Worm (Caenorhabditis elegans) whole organism, L1 larva: ENCODE measurements around the gene lact-7.

Source experiments
- C16A3.4 ChIP-seq: fragments of 150-350 bp; optimal IDR thresholded peaks from 2 replicates; lab custom pipeline; 2014; ENCODE audit warnings: missing biosample characterization, missing genetic modification characterization
- Y116A8C.19 ChIP-seq: sonication (generic microtip); optimal IDR thresholded peaks from 2 replicates; lab custom pipeline; 2016; ENCODE audit warnings: missing compliant biosample characterization, missing genetic modification characterization, borderline replicate concordance
- alr-1 ChIP-seq: fragments of 200-800 bp; sonication (Bioruptor generic); optimal IDR thresholded peaks from 2 replicates; lab custom pipeline; 2018; ENCODE audit warnings: borderline replicate concordance, mild to moderate bottlenecking, missing genetic modification characterization, missing compliant biosample characterization
- aly-2 ChIP-seq: fragments of 150-350 bp; optimal IDR thresholded peaks from 2 replicates; lab custom pipeline; 2014; ENCODE audit warnings: missing biosample characterization, missing genetic modification characterization
- blmp-1 ChIP-seq: fragments of 150-350 bp; optimal IDR thresholded peaks from 2 replicates; lab custom pipeline; 2014; ENCODE audit warnings: missing biosample characterization, missing genetic modification characterization
- ceh-82 ChIP-seq, 3 experiments: fragments of 150-350 bp in 1 of 3; sonication (generic microtip) in 2 of 3; optimal IDR thresholded peaks; 2 replicates each; lab custom pipeline; 2014 to 2017; ENCODE audit warnings: missing biosample characterization in 3 of 3, missing genetic modification characterization in 3 of 3
- ceh-90 ChIP-seq: sonication (generic microtip); optimal IDR thresholded peaks from 2 replicates; lab custom pipeline; 2016; ENCODE audit warnings: missing genetic modification characterization, missing compliant biosample characterization
- ces-1 ChIP-seq: fragments of 150-350 bp; optimal IDR thresholded peaks from 2 replicates; lab custom pipeline; 2014; ENCODE audit warnings: missing biosample characterization, missing genetic modification reagents, missing genetic modification characterization
- dpl-1 ChIP-seq, 3 experiments: fragments of 150-350 bp in 2 of 3; sonication (generic microtip) in 1 of 3; optimal IDR thresholded peaks; 2 replicates each; lab custom pipeline; 2014 to 2017; ENCODE audit warnings: missing biosample characterization in 3 of 3, missing genetic modification characterization in 3 of 3, missing genetic modification reagents in 3 of 3
- efl-1 ChIP-seq, 4 experiments: fragments of 150-350 bp; optimal IDR thresholded peaks in 3 of 4; peaks in 1 of 4; 1 replicate in 1 of 4; 2 replicates in 3 of 4; lab custom pipeline; 2014; ENCODE audit warnings: missing biosample characterization in 2 of 4, missing genetic modification characterization in 2 of 4, missing genetic modification reagents in 2 of 4
- efl-3 ChIP-seq: fragments of 200-800 bp; sonication (Bioruptor generic); optimal IDR thresholded peaks from 2 replicates; lab custom pipeline; 2018; ENCODE audit warnings: mild to moderate bottlenecking, missing genetic modification characterization, missing compliant biosample characterization
- elt-2 ChIP-seq: sonication (generic microtip); optimal IDR thresholded peaks from 2 replicates; lab custom pipeline; 2016; ENCODE audit warnings: missing genetic modification characterization, mild to moderate bottlenecking, inconsistent platforms, missing compliant biosample characterization, missing genetic modification reagents
- fkh-4 ChIP-seq: sonication (generic microtip); optimal IDR thresholded peaks from 2 replicates; lab custom pipeline; 2016; ENCODE audit warnings: missing compliant biosample characterization, missing genetic modification characterization, borderline replicate concordance
- fkh-8 ChIP-seq: sonication (generic microtip); optimal IDR thresholded peaks from 2 replicates; lab custom pipeline; 2016; ENCODE audit warnings: mild to moderate bottlenecking, missing genetic modification characterization, missing compliant biosample characterization
- grh-1 ChIP-seq: fragments of 200-800 bp; sonication (Bioruptor generic); IDR thresholded peaks from 2 replicates; pipeline ENCODE4 v1.3.6; 2022; ENCODE audit warnings: missing genetic modification reagents, missing genetic modification characterization, missing compliant biosample characterization
- hlh-4 ChIP-seq: sonication (generic microtip); optimal IDR thresholded peaks from 2 replicates; lab custom pipeline; 2016; ENCODE audit warnings: mild to moderate bottlenecking, missing genetic modification characterization, missing compliant biosample characterization
- irx-1 ChIP-seq: sonication (generic microtip); optimal IDR thresholded peaks from 2 replicates; lab custom pipeline; 2016; ENCODE audit warnings: missing genetic modification characterization, missing compliant biosample characterization
- jun-1 ChIP-seq: fragments of 150-350 bp; optimal IDR thresholded peaks from 2 replicates; lab custom pipeline; 2014; ENCODE audit warnings: missing biosample characterization, missing genetic modification reagents, missing genetic modification characterization
- lin-13 ChIP-seq: fragments of 150-350 bp; optimal IDR thresholded peaks from 2 replicates; lab custom pipeline; 2014; ENCODE audit warnings: missing biosample characterization, missing genetic modification reagents, missing genetic modification characterization
- lin-14 ChIP-seq: fragments of 200-800 bp; sonication (Bioruptor generic); optimal IDR thresholded peaks from 2 replicates; lab custom pipeline; 2018; ENCODE audit warnings: mild to moderate bottlenecking, missing genetic modification characterization, moderate library complexity, missing compliant biosample characterization
- lin-15B ChIP-seq: fragments of 150-350 bp; sonication (generic microtip); optimal IDR thresholded peaks from 3 replicates; lab custom pipeline; 2014; ENCODE audit warnings: missing biosample characterization, missing genetic modification characterization
- lin-35 ChIP-seq, 2 experiments: fragments of 150-350 bp; optimal IDR thresholded peaks; 2 replicates each; lab custom pipeline; 2014; ENCODE audit warnings: missing biosample characterization in 2 of 2, missing genetic modification characterization in 2 of 2, missing genetic modification reagents in 2 of 2
- lir-3 ChIP-seq: sonication (generic microtip); optimal IDR thresholded peaks from 2 replicates; lab custom pipeline; 2016; ENCODE audit warnings: mild to moderate bottlenecking, missing genetic modification characterization, moderate library complexity, missing compliant biosample characterization; ENCODE audit not compliant: poor library complexity
- lsy-2 ChIP-seq, 2 experiments: fragments of 150-350 bp; optimal IDR thresholded peaks; 2 replicates each; lab custom pipeline; 2014; ENCODE audit warnings: missing biosample characterization in 2 of 2, missing genetic modification characterization in 2 of 2
- mdl-1 ChIP-seq, 2 experiments: fragments of 150-350 bp; optimal IDR thresholded peaks; 2 replicates each; lab custom pipeline; 2014 to 2017; ENCODE audit warnings: missing biosample characterization in 2 of 2, missing genetic modification characterization in 2 of 2, inconsistent platforms in 1 of 2
- mef-2 ChIP-seq: fragments of 150-350 bp; optimal IDR thresholded peaks from 2 replicates; lab custom pipeline; 2014; ENCODE audit warnings: missing biosample characterization, missing genetic modification characterization
- mep-1 ChIP-seq: fragments of 150-350 bp; optimal IDR thresholded peaks from 2 replicates; lab custom pipeline; 2014; ENCODE audit warnings: missing biosample characterization, missing genetic modification characterization
- nhr-20 ChIP-seq: sonication (generic microtip); optimal IDR thresholded peaks from 2 replicates; lab custom pipeline; 2016; ENCODE audit warnings: mild to moderate bottlenecking, missing genetic modification characterization, missing compliant biosample characterization
- nhr-237 ChIP-seq: fragments of 150-350 bp; optimal IDR thresholded peaks from 2 replicates; lab custom pipeline; 2014; ENCODE audit warnings: missing biosample characterization, missing genetic modification characterization
- nhr-28 ChIP-seq: fragments of 150-350 bp; optimal IDR thresholded peaks from 2 replicates; lab custom pipeline; 2014; ENCODE audit warnings: missing biosample characterization, missing genetic modification characterization
- nhr-47 ChIP-seq: sonication (generic microtip); optimal IDR thresholded peaks from 2 replicates; lab custom pipeline; 2016; ENCODE audit warnings: mild to moderate bottlenecking, missing genetic modification characterization, moderate library complexity, missing compliant biosample characterization
- nhr-85 ChIP-seq: sonication (generic microtip); peaks from one replicate; lab custom pipeline; 2016; ENCODE audit warnings: missing genetic modification characterization, inconsistent platforms, missing compliant biosample characterization
- rnt-1 ChIP-seq: sonication (generic microtip); optimal IDR thresholded peaks from 2 replicates; lab custom pipeline; 2016; ENCODE audit warnings: mild to moderate bottlenecking, missing genetic modification characterization, moderate library complexity, missing compliant biosample characterization
- snpc-4 ChIP-seq: fragments of 150-350 bp; optimal IDR thresholded peaks from 2 replicates; lab custom pipeline; 2014; ENCODE audit warnings: missing biosample characterization, missing genetic modification characterization
- snu-23 ChIP-seq: sonication (generic microtip); optimal IDR thresholded peaks from 2 replicates; lab custom pipeline; 2016; ENCODE audit warnings: missing genetic modification characterization, missing compliant biosample characterization
- sup-37 ChIP-seq: fragments of 200-800 bp; sonication (Bioruptor generic); optimal IDR thresholded peaks from 2 replicates; lab custom pipeline; 2018; ENCODE audit warnings: mild to moderate bottlenecking, missing genetic modification characterization, missing compliant biosample characterization
- unc-130 ChIP-seq: fragments of 150-350 bp; optimal IDR thresholded peaks from 2 replicates; lab custom pipeline; 2017; ENCODE audit warnings: missing biosample characterization, missing genetic modification characterization, inconsistent platforms
- unc-30 ChIP-seq: sonication (generic microtip); optimal IDR thresholded peaks from 2 replicates; lab custom pipeline; 2017; ENCODE audit warnings: missing biosample characterization, missing genetic modification characterization
- unc-62 ChIP-seq: fragments of 150-350 bp; optimal IDR thresholded peaks from 2 replicates; lab custom pipeline; 2014; ENCODE audit warnings: missing biosample characterization, missing genetic modification reagents, missing genetic modification characterization
- vab-15 ChIP-seq: sonication (generic microtip); optimal IDR thresholded peaks from 2 replicates; lab custom pipeline; 2017; ENCODE audit warnings: missing genotype, mild to moderate bottlenecking, missing genetic modification characterization, missing compliant biosample characterization
- zag-1 ChIP-seq: fragments of 150-350 bp; optimal IDR thresholded peaks from 2 replicates; lab custom pipeline; 2014; ENCODE audit warnings: missing biosample characterization, missing genetic modification characterization
- zip-4 ChIP-seq: fragments of 200-800 bp; sonication (Bioruptor generic); optimal IDR thresholded peaks from 2 replicates; lab custom pipeline; 2018; ENCODE audit warnings: mild to moderate bottlenecking, missing genetic modification characterization, moderate library complexity, missing compliant biosample characterization
- ztf-4 ChIP-seq: fragments of 150-350 bp; optimal IDR thresholded peaks from 2 replicates; lab custom pipeline; 2014; ENCODE audit warnings: missing biosample characterization, missing genetic modification characterization

The lact-7 gene

ce11 chrX:11712230-11712853 lies 46.6 kb upstream of the lact-7 start, which contains the start of gene col-180:
Gene col-180, minus strand, starts transcription at chrX:11712280.
- peak; percentile 22 for TF ChIP-seq blmp-1 (tag; lab: Kevin White, UChicago)
- TF ChIP-seq alr-1 (tag; lab: Kevin White, UChicago), result no peak

ce11 chrX:11716463-11716960 lies 42.4 kb upstream of the lact-7 start, which contains the start of gene C44C10.9:
Gene C44C10.9, minus strand, starts transcription at chrX:11716513.
- TF ChIP-seq sup-37 (GFP tag; lab: Kevin White, UChicago), result no peak
- TF ChIP-seq efl-1 (optimal IDR thresholded peaks at IDR 0.05; lab: Kevin White, UChicago), result no peak
- TF ChIP-seq efl-1 (GFP tag; optimal IDR thresholded peaks at IDR 0.05 in 1 of 2; lab: Kevin White, UChicago), result no peak
- TF ChIP-seq snu-23 (GFP tag; lab: Kevin White, UChicago), result peak; percentile 10
- no peak for TF ChIP-seq ces-1 (GFP tag; lab: Kevin White, UChicago)
- no peak for TF ChIP-seq lir-3
- no peak for TF ChIP-seq C16A3.4
- no peak for TF ChIP-seq mep-1 (tag; lab: Kevin White, UChicago)
- no peak for TF ChIP-seq mdl-1 (tag; optimal IDR thresholded peaks at IDR 0.05; lab: Kevin White, UChicago)
- no peak for TF ChIP-seq unc-130 (tag; lab: Kevin White, UChicago)
- TF ChIP-seq Y116A8C.19 (tag; lab: Kevin White, UChicago), result no peak
- no peak for TF ChIP-seq alr-1 (tag; lab: Kevin White, UChicago)
- TF ChIP-seq zag-1 (tag; lab: Kevin White, UChicago), result no peak
- TF ChIP-seq lin-35 (GFP tag; optimal IDR thresholded peaks at IDR 0.05; lab: Kevin White, UChicago), result no peak
- no peak for TF ChIP-seq elt-2
- TF ChIP-seq lin-13, result no peak
- TF ChIP-seq irx-1 (tag; lab: Kevin White, UChicago), result no peak
- TF ChIP-seq lin-14, result peak; percentile 56
- TF ChIP-seq unc-62 (GFP tag; lab: Kevin White, UChicago), result no peak
- no peak for TF ChIP-seq ceh-82 (tag; optimal IDR thresholded peaks at IDR 0.05; lab: Kevin White, UChicago)
- no peak for TF ChIP-seq lsy-2 (tag; optimal IDR thresholded peaks at IDR 0.05; lab: Kevin White, UChicago)
- no peak for TF ChIP-seq snpc-4
- no peak for TF ChIP-seq grh-1
- TF ChIP-seq jun-1 (tag; lab: Kevin White, UChicago), result no peak
- TF ChIP-seq ceh-90 (tag; lab: Kevin White, UChicago), result no peak
- no peak for TF ChIP-seq hlh-4 (tag; lab: Kevin White, UChicago)
- no peak for TF ChIP-seq lin-15B (tag; lab: Kevin White, UChicago)
- TF ChIP-seq nhr-20 (tag; lab: Kevin White, UChicago), result peak; percentile 13
- TF ChIP-seq fkh-4, result no peak
- no peak for TF ChIP-seq efl-3 (GFP tag; lab: Kevin White, UChicago)
- no peak for TF ChIP-seq dpl-1 (GFP tag; optimal IDR thresholded peaks at IDR 0.05; lab: Kevin White, UChicago)
- no peak for TF ChIP-seq ztf-4 (tag; lab: Kevin White, UChicago)
- no peak for TF ChIP-seq vab-15 (tag; lab: Kevin White, UChicago)
- TF ChIP-seq unc-30 (tag; lab: Kevin White, UChicago), result no peak
- no peak for TF ChIP-seq zip-4
- no peak for TF ChIP-seq nhr-237 (tag; lab: Kevin White, UChicago)
- no peak for TF ChIP-seq nhr-28
- TF ChIP-seq fkh-8 (tag; lab: Kevin White, UChicago), result no peak
- peak; percentile 53 for TF ChIP-seq blmp-1 (tag; lab: Kevin White, UChicago)
- no peak for TF ChIP-seq aly-2 (tag; lab: Kevin White, UChicago)
- TF ChIP-seq mef-2 (tag; lab: Kevin White, UChicago), result no peak
- TF ChIP-seq rnt-1, result no peak
- no peak for TF ChIP-seq nhr-47
- TF ChIP-seq nhr-85 (tag; lab: Kevin White, UChicago), result peak; percentile 61
